Worm (Caenorhabditis elegans): ENCODE results near the gene spe-26.
A peak's percentile ranks its signal among the peaks of the same experiment; 100 is the strongest.

The spe-26 gene

DNA sequence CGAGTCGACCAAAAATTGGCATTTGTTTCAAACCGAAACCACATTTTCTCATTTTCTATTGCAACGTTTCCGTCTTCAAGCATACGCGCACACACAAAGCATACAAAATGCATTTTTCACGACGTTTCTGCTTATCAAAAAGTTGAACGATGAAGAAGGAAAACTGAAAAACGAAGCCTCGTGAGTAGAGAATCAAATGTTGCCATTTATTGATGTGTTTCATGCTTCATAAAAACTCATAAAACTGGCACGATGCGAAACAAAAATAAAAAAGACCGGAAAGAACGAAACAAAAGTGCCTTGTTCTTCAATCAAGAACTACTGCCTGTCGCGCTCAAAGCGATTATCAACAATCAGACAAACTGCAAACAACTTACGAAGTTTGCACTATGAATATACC is 28.7 kb upstream of the spe-26 start (continued):
- TF ChIP-seq zag-1 (tag; optimal IDR thresholded peaks at IDR 0.05) (no peak), spr-3 (GFP tag; optimal IDR thresholded peaks at IDR 0.05) (no peak), unc-39 (tag; optimal IDR thresholded peaks at IDR 0.05) (no peak), F44E2.7 (GFP tag; IDR thresholded peaks at IDR 0.05) (no peak), dve-1 (tag; optimal IDR thresholded peaks at IDR 0.05; ENCODE audit: insufficient read depth) (peak; percentile 22), daf-19 (GFP tag; conservative IDR thresholded peaks at IDR 0.05) (no peak), R02D3.7 (tag; optimal IDR thresholded peaks at IDR 0.05) (no peak), mdt-29 (GFP tag; IDR thresholded peaks at IDR 0.05) (no peak), F26F4.8 (GFP tag; conservative IDR thresholded peaks at IDR 0.05) (no peak), dmd-6 (GFP tag; IDR thresholded peaks at IDR 0.05) (peak; percentile 57), ztf-7 (tag; optimal IDR thresholded peaks at IDR 0.05) (no peak), hmg-1.1 (GFP tag; IDR thresholded peaks at IDR 0.05) (no peak), mdl-1 (tag; optimal IDR thresholded peaks at IDR 0.05) (no peak), pha-4 (GFP tag; IDR thresholded peaks at IDR 0.05) (no peak), pha-4 (tag; optimal IDR thresholded peaks at IDR 0.05) (no peak), lin-38 (GFP tag; IDR thresholded peaks at IDR 0.05) (no peak), hlh-11 (tag; optimal IDR thresholded peaks at IDR 0.05) (peak; percentile 29), Y75B8A.6 (GFP tag; IDR thresholded peaks at IDR 0.05) (no peak), madf-5 (GFP tag; IDR thresholded peaks at IDR 0.05) (no peak), mep-1 (tag; optimal IDR thresholded peaks at IDR 0.05) (no peak), cey-2 (tag; optimal IDR thresholded peaks at IDR 0.05; ENCODE audit: borderline replicate concordance, insufficient read depth) (no peak), Y48G9A.11 (GFP tag; IDR thresholded peaks at IDR 0.05) (no peak), egl-27 (tag; optimal IDR thresholded peaks at IDR 0.05) (no peak), arid-1 (GFP tag; conservative IDR thresholded peaks at IDR 0.05) (no peak), snpc-4 (tag; optimal IDR thresholded peaks at IDR 0.05) (no peak)

DNA sequence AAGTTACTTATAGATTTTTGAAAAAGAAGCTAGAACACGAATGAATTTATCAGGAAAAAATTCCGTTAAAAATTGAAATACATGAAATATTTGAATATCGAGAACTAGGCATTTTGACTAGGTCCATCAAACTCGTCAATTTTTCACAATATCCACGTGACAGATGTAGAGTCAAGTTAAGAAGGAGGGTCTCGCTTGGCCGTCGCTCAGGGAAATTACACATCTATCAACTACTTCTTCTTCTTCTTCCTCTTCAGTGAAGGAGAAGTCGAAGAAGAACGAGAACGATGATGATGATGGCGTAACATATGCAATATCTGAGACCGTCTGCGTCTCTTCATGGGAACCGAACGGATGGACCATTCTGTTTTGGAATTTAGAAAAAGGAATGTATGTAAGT is 28.2 kb upstream of the spe-26 start:
- TF ChIP-seq hlh-30 (tag; optimal IDR thresholded peaks at IDR 0.05; ENCODE audit: insufficient read depth) (peak; percentile 16), rbr-2 (tag; optimal IDR thresholded peaks at IDR 0.05) (no peak), unc-62 (GFP tag; optimal IDR thresholded peaks at IDR 0.05 in 1 of 2) (peak in 1 of 2 experiments; percentile 85), unc-62 (tag; optimal IDR thresholded peaks at IDR 0.05) (no peak)

DNA sequence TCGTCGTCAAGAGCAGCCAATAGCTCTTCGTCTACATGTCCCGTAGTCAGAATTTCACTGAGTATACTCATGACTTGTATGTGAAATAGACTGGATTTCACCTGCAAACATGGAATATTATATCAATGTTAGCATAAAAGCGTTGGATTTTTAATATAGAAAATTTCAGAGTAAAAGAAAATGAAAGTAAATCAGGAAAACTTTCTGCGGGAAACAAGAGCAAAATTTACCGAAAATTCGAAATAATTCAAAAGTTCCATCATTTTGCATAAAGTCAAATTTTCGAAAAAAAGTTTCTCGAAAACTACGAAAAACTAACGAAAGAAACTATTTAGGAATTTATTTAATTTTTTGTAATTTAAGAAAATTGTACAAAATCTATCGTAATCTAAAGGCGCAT is 26.1 kb upstream of the spe-26 start, which contains the start of gene F13B12.6:
Gene F13B12.6 (minus strand): TSS at position 101 of the 400 bp plus-strand sequence.
- no peak for TF ChIP-seq F26F4.8 (GFP tag; conservative IDR thresholded peaks at IDR 0.05)
- no peak for TF ChIP-seq egl-43 (GFP tag; IDR thresholded peaks at IDR 0.05)
- no peak for TF ChIP-seq T26A8.4 (GFP tag; IDR thresholded peaks at IDR 0.05)
- no peak for TF ChIP-seq nhr-48 (tag; optimal IDR thresholded peaks at IDR 0.05)
- TF ChIP-seq mxl-3 (GFP tag; optimal IDR thresholded peaks at IDR 0.05) = no peak
- no peak for TF ChIP-seq ZK337.2 (GFP tag; IDR thresholded peaks at IDR 0.05)
- TF ChIP-seq lin-29 (GFP tag; IDR thresholded peaks at IDR 0.05) = no peak
- no peak for TF ChIP-seq rbr-2 (tag; optimal IDR thresholded peaks at IDR 0.05)
- TF ChIP-seq unc-130 (GFP tag; optimal IDR thresholded peaks at IDR 0.05) = no peak
- TF ChIP-seq lim-7 (GFP tag; IDR thresholded peaks at IDR 0.05) = no peak
- no peak for TF ChIP-seq ceh-28 (tag; optimal IDR thresholded peaks at IDR 0.05)
- TF ChIP-seq mep-1 (tag; optimal IDR thresholded peaks at IDR 0.05) = no peak
- no peak for TF ChIP-seq dmd-9 (GFP tag; IDR thresholded peaks at IDR 0.05)
- no peak for TF ChIP-seq gei-8 (GFP tag; optimal IDR thresholded peaks at IDR 0.05)
- no peak for TF ChIP-seq lin-38 (GFP tag; IDR thresholded peaks at IDR 0.05)
- TF ChIP-seq ztf-7 (tag; optimal IDR thresholded peaks at IDR 0.05) = no peak

Measured in whole organism, L4 larva.